Fruit fly (Drosophila melanogaster) whole organism, embryonic: Measurements from ENCODE around the gene CG12177.

Experiments
- Antp ChIP-seq: fragments of 200-800 bp; sonication (Bioruptor generic); optimal IDR thresholded peaks from 3 replicates; lab custom pipeline; 2016; ENCODE audit warnings: missing biosample characterization, missing genetic modification characterization
- Atf3 ChIP-seq: fragments of 200-800 bp; sonication (Bioruptor generic); optimal IDR thresholded peaks from 3 replicates; lab custom pipeline; 2016; ENCODE audit warnings: missing biosample characterization, missing genetic modification characterization
- CG10462 ChIP-seq: fragments of 200-800 bp; sonication (Bioruptor generic); optimal IDR thresholded peaks from 2 replicates; lab custom pipeline; 2016; ENCODE audit warnings: missing biosample characterization, missing genetic modification characterization
- CG11456 ChIP-seq: fragments of 200-800 bp; sonication (Bioruptor generic); IDR thresholded peaks from 3 replicates; pipeline ENCODE4 v1.3.6; 2022; ENCODE audit warnings: missing biosample characterization, missing genetic modification characterization
- CG12104 ChIP-seq: fragments of 200-800 bp; sonication (Bioruptor generic); optimal IDR thresholded peaks from 3 replicates; lab custom pipeline; 2016; ENCODE audit warnings: missing biosample characterization, missing genetic modification characterization
- CG12155 ChIP-seq: fragments of 200-800 bp; sonication (Bioruptor generic); optimal IDR thresholded peaks from 3 replicates; lab custom pipeline; 2016; ENCODE audit warnings: missing biosample characterization, missing genetic modification characterization
- CG13287 ChIP-seq: fragments of 200-800 bp; sonication (Bioruptor generic); IDR thresholded peaks from 2 replicates; pipeline ENCODE4 v1.3.6; 2022; ENCODE audit warnings: missing biosample characterization, missing genetic modification characterization; ENCODE audit not compliant: partially characterized antibody
- CG13775 ChIP-seq: fragments of 200-800 bp; sonication (Bioruptor generic); optimal IDR thresholded peaks from 3 replicates; lab custom pipeline; 2017; ENCODE audit warnings: missing biosample characterization, mild to moderate bottlenecking, missing genetic modification characterization
- CG15479 ChIP-seq: fragments of 200-800 bp; sonication (Bioruptor generic); optimal IDR thresholded peaks from 3 replicates; lab custom pipeline; 2019; ENCODE audit warnings: missing biosample characterization, mild to moderate bottlenecking, missing genetic modification characterization, moderate library complexity
- CG17328 ChIP-seq: fragments of 200-800 bp; sonication (Bioruptor generic); IDR thresholded peaks from 2 replicates; pipeline ENCODE4 v1.3.6; 2022; ENCODE audit warnings: missing biosample characterization, missing genetic modification characterization
- CG17912 ChIP-seq: fragments of 200-800 bp; sonication (Bioruptor generic); optimal IDR thresholded peaks from 2 replicates; lab custom pipeline; 2018; ENCODE audit warnings: missing biosample characterization, mild to moderate bottlenecking, missing genetic modification characterization
- CG18011 ChIP-seq: fragments of 200-800 bp; sonication (Bioruptor generic); optimal IDR thresholded peaks from 2 replicates; lab custom pipeline; 2017; ENCODE audit warnings: missing biosample characterization, missing genetic modification characterization, mild to moderate bottlenecking, moderate library complexity, missing genotype
- CG32532 ChIP-seq: fragments of 200-800 bp; sonication (Bioruptor generic); IDR thresholded peaks from 2 replicates; pipeline ENCODE4 v1.3.6; 2022; ENCODE audit warnings: missing biosample characterization, missing genetic modification characterization
- CG33213 ChIP-seq: fragments of 200-800 bp; sonication (Bioruptor generic); optimal IDR thresholded peaks from 3 replicates; lab custom pipeline; 2016; ENCODE audit warnings: missing biosample characterization, missing genetic modification characterization
- CG3407 ChIP-seq: fragments of 200-800 bp; sonication (Bioruptor generic); optimal IDR thresholded peaks from 2 replicates; lab custom pipeline; 2018; ENCODE audit warnings: missing biosample characterization, mild to moderate bottlenecking, missing genetic modification characterization
- CG3847 ChIP-seq: fragments of 200-800 bp; sonication (Bioruptor generic); IDR thresholded peaks from 2 replicates; pipeline ENCODE4 v1.3.6; 2022; ENCODE audit warnings: missing biosample characterization, missing genetic modification characterization
- CG3995 ChIP-seq: fragments of 200-800 bp; sonication (Bioruptor generic); optimal IDR thresholded peaks from 3 replicates; lab custom pipeline; 2016; ENCODE audit warnings: missing biosample characterization, missing genetic modification characterization
- CG43689 ChIP-seq: fragments of 200-800 bp; sonication (Bioruptor generic); IDR thresholded peaks from 2 replicates; pipeline ENCODE4 v1.3.6; 2022; ENCODE audit warnings: missing biosample characterization, missing genetic modification characterization
- CG4404 ChIP-seq: fragments of 200-800 bp; sonication (Bioruptor generic); IDR thresholded peaks from 2 replicates; pipeline ENCODE4 v1.3.6; 2022; ENCODE audit warnings: missing biosample characterization, missing genetic modification characterization
- CG8359 ChIP-seq: fragments of 200-800 bp; sonication (Bioruptor generic); optimal IDR thresholded peaks from 2 replicates; lab custom pipeline; 2017; ENCODE audit warnings: missing biosample characterization, mild to moderate bottlenecking, missing genetic modification characterization, borderline replicate concordance
- CG8478 ChIP-seq: fragments of >200 bp; optimal IDR thresholded peaks from 2 replicates; lab custom pipeline; 2018
- CTCF ChIP-seq: fragments of 200-800 bp; sonication (Bioruptor generic); optimal IDR thresholded peaks from 2 replicates; lab custom pipeline; 2017; ENCODE audit warnings: missing biosample characterization, mild to moderate bottlenecking, missing genetic modification characterization, moderate library complexity
- D19B ChIP-seq: fragments of 200-800 bp; sonication (Bioruptor generic); optimal IDR thresholded peaks from 2 replicates; lab custom pipeline; 2017; ENCODE audit warnings: missing biosample characterization, mild to moderate bottlenecking, missing genetic modification characterization
- Dek ChIP-seq: fragments of 200-800 bp; sonication (Bioruptor generic); optimal IDR thresholded peaks from 3 replicates; lab custom pipeline; 2019; ENCODE audit warnings: missing biosample characterization, mild to moderate bottlenecking, missing genetic modification characterization, moderate library complexity
- Dll ChIP-seq: fragments of 200-800 bp; sonication (Bioruptor generic); IDR thresholded peaks from 4 replicates; pipeline ENCODE4 v1.3.6; 2022; ENCODE audit warnings: missing biosample characterization, missing genetic modification characterization; ENCODE audit not compliant: partially characterized antibody
- Dp ChIP-seq: fragments of 200-800 bp; sonication (Bioruptor generic); optimal IDR thresholded peaks from 2 replicates; lab custom pipeline; 2018; ENCODE audit warnings: missing biosample characterization, mild to moderate bottlenecking, missing genetic modification characterization, moderate library complexity
- Drgx ChIP-seq: fragments of 200-800 bp; sonication (Bioruptor generic); IDR thresholded peaks from 2 replicates; pipeline ENCODE4 v1.3.6; 2022; ENCODE audit warnings: missing biosample characterization, missing genetic modification characterization
- HHEX ChIP-seq: fragments of 200-800 bp; sonication (Bioruptor generic); optimal IDR thresholded peaks from 3 replicates; lab custom pipeline; 2017; ENCODE audit warnings: missing biosample characterization, mild to moderate bottlenecking, missing genetic modification characterization, missing genetic modification reagents
- HLH4C ChIP-seq: fragments of 200-800 bp; sonication (Bioruptor generic); IDR thresholded peaks from 3 replicates; pipeline ENCODE4 v1.3.6; 2022; ENCODE audit warnings: missing biosample characterization, missing genetic modification characterization; ENCODE audit not compliant: partially characterized antibody
- Hr78 ChIP-seq, 2 experiments: fragments of 200-800 bp in 1 of 2; fragments of >200 bp in 1 of 2; sonication (Bioruptor generic) in 1 of 2; optimal IDR thresholded peaks; 2 replicates each; lab custom pipeline; 2017 to 2019; ENCODE audit warnings: missing biosample characterization in 2 of 2, missing genetic modification characterization in 2 of 2, mild to moderate bottlenecking in 1 of 2, moderate library complexity in 1 of 2
- Hsf ChIP-seq: fragments of 200-800 bp; sonication (Bioruptor generic); optimal IDR thresholded peaks from 3 replicates; lab custom pipeline; 2016; ENCODE audit warnings: missing biosample characterization, missing genetic modification characterization
- Lim3 ChIP-seq: fragments of 200-800 bp; sonication (Bioruptor generic); IDR thresholded peaks from 2 replicates; pipeline ENCODE4 v1.3.6; 2022; ENCODE audit warnings: missing biosample characterization, missing genetic modification characterization
- Oli ChIP-seq: fragments of 200-800 bp; sonication (Bioruptor generic); optimal IDR thresholded peaks from 2 replicates; lab custom pipeline; 2018; ENCODE audit warnings: missing biosample characterization, mild to moderate bottlenecking, missing genetic modification characterization, moderate library complexity
- Optix ChIP-seq: fragments of 200-800 bp; sonication (Bioruptor generic); IDR thresholded peaks from 3 replicates; pipeline ENCODE4 v1.3.6; 2022; ENCODE audit warnings: missing biosample characterization, missing genetic modification characterization
- PHDP ChIP-seq: fragments of 200-800 bp; sonication (Bioruptor generic); optimal IDR thresholded peaks from 3 replicates; lab custom pipeline; 2018; ENCODE audit warnings: missing biosample characterization, mild to moderate bottlenecking, missing genetic modification characterization, moderate library complexity
- Xbp1 ChIP-seq: fragments of 200-800 bp; sonication (Bioruptor generic); optimal IDR thresholded peaks from 3 replicates; lab custom pipeline; 2016; ENCODE audit warnings: missing biosample characterization, mild to moderate bottlenecking, missing genetic modification characterization
- az2 ChIP-seq: fragments of 200-800 bp; sonication (Bioruptor generic); optimal IDR thresholded peaks from 3 replicates; lab custom pipeline; 2016; ENCODE audit warnings: missing biosample characterization, missing genetic modification characterization
- bowl ChIP-seq: fragments of 200-800 bp; sonication (Bioruptor generic); IDR thresholded peaks from 2 replicates; pipeline ENCODE4 v1.3.6; 2022; ENCODE audit warnings: missing biosample characterization, missing genetic modification characterization
- crp ChIP-seq, 2 experiments: fragments of 200-800 bp; sonication (Bioruptor generic); optimal IDR thresholded peaks; 2 replicates in 1 of 2; 3 replicates in 1 of 2; lab custom pipeline; 2017; ENCODE audit warnings: missing biosample characterization in 2 of 2, missing genetic modification characterization in 2 of 2, mild to moderate bottlenecking in 1 of 2, moderate library complexity in 1 of 2
- dpn ChIP-seq, 2 experiments: fragments of 200-800 bp; sonication (Bioruptor generic); optimal IDR thresholded peaks; 3 replicates each; lab custom pipeline; 2016; ENCODE audit warnings: missing biosample characterization in 2 of 2, missing genetic modification characterization in 2 of 2
- ems ChIP-seq: fragments of 200-800 bp; sonication (Bioruptor generic); optimal IDR thresholded peaks from 3 replicates; lab custom pipeline; 2016; ENCODE audit warnings: missing biosample characterization, missing genetic modification characterization
- gfzf ChIP-seq: fragments of 200-800 bp; sonication (Bioruptor generic); optimal IDR thresholded peaks from 2 replicates; lab custom pipeline; 2016; ENCODE audit warnings: missing biosample characterization, mild to moderate bottlenecking, missing genetic modification characterization, moderate library complexity
- mirr ChIP-seq: fragments of 200-800 bp; sonication (Bioruptor generic); optimal IDR thresholded peaks from 3 replicates; lab custom pipeline; 2018; ENCODE audit warnings: missing biosample characterization, mild to moderate bottlenecking, missing genetic modification characterization
- nau ChIP-seq: fragments of 200-800 bp; sonication (Bioruptor generic); optimal IDR thresholded peaks from 3 replicates; lab custom pipeline; 2017; ENCODE audit warnings: missing biosample characterization, mild to moderate bottlenecking, missing genetic modification characterization, missing genetic modification reagents
- nom ChIP-seq: fragments of 200-800 bp; sonication (Bioruptor generic); optimal IDR thresholded peaks from 2 replicates; lab custom pipeline; 2017; ENCODE audit warnings: missing biosample characterization, missing genetic modification characterization, mild to moderate bottlenecking, moderate library complexity, missing genetic modification reagents
- odd ChIP-seq: fragments of 200-800 bp; sonication (Bioruptor generic); optimal IDR thresholded peaks from 2 replicates; lab custom pipeline; 2017; ENCODE audit warnings: missing biosample characterization, mild to moderate bottlenecking, missing genetic modification characterization
- schlank ChIP-seq: fragments of 200-800 bp; sonication (Bioruptor generic); optimal IDR thresholded peaks from 2 replicates; lab custom pipeline; 2018; ENCODE audit warnings: missing biosample characterization, mild to moderate bottlenecking, missing genetic modification characterization
- sima ChIP-seq: fragments of 200-800 bp; sonication (Bioruptor generic); optimal IDR thresholded peaks from 2 replicates; lab custom pipeline; 2016; ENCODE audit warnings: missing biosample characterization, missing genetic modification characterization
- tgo ChIP-seq: fragments of 200-800 bp; sonication (Bioruptor generic); IDR thresholded peaks from 3 replicates; pipeline ENCODE4 v1.3.6; 2022; ENCODE audit warnings: missing biosample characterization, missing genetic modification characterization
- toy ChIP-seq: fragments of 200-800 bp; sonication (Bioruptor generic); IDR thresholded peaks from 2 replicates; pipeline ENCODE4 v1.3.6; 2022; ENCODE audit warnings: missing biosample characterization, missing genetic modification characterization
- zfh1 ChIP-seq: fragments of 200-800 bp; sonication (Bioruptor generic); IDR thresholded peaks from 3 replicates; pipeline ENCODE4 v1.3.6; 2022; ENCODE audit warnings: missing biosample characterization, missing genetic modification characterization
- zfh2 ChIP-seq: fragments of 200-800 bp; sonication (Bioruptor generic); optimal IDR thresholded peaks from 2 replicates; lab custom pipeline; 2016; ENCODE audit warnings: missing biosample characterization, missing genetic modification characterization

Gene CG12177

DNA sequence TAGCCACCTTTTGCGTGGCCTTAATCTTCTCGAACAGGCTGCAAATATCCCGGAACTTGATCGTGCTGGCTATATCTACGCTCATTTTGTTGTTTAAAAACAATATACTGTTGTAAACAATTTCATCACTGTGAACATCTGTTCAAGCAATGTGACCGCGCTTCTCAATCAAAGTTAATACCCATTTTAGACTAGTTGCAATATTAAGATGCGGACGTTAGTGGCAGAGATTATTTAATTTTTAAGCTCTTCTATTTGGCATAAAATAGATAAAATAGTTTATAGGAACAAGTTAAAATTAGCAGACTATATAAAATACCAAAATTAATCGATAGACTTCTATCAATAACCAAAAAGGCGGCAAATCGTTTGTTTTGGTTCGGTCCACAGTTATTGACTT is 12.6 kb downstream of the CG12177 start, which contains the start of the genes DNAlig4 and CG11164 (continued):
- TF ChIP-seq CG8478 (lab: Kevin White, UChicago) (no peak), Drgx (GFP tag; lab: Robert Waterston, UW) (no peak), CG43689 (no peak), bowl (GFP tag; lab: Robert Waterston, UW) (no peak), CG3847 (GFP tag; lab: Robert Waterston, UW) (no peak), Optix (GFP tag; lab: Robert Waterston, UW) (no peak), Hr78 (GFP tag; optimal IDR thresholded peaks at IDR 0.05; lab: Kevin White, UChicago) (no peak), Dp (peak; percentile 56), CG3407 (GFP tag; lab: Kevin White, UChicago) (no peak), az2 (no peak), CG12104 (GFP tag; lab: Kevin White, UChicago) (no peak), CG13775 (GFP tag; lab: Kevin White, UChicago) (no peak), CG12155 (GFP tag; lab: Kevin White, UChicago) (no peak), CG18011 (GFP tag; lab: Kevin White, UChicago) (no peak), nom (no peak), CG15479 (GFP tag; lab: Kevin White, UChicago) (no peak), toy (GFP tag; lab: Robert Waterston, UW) (no peak), crp (GFP tag; optimal IDR thresholded peaks at IDR 0.05; lab: Kevin White, UChicago) (peak in 1 of 2 experiments; percentile 76), Oli (tag; lab: Kevin White, UChicago) (no peak), CTCF (no peak), CG17328 (GFP tag; lab: Robert Waterston, UW) (no peak), dpn (GFP tag; optimal IDR thresholded peaks at IDR 0.05; lab: Kevin White, UChicago) (no peak), zfh2 (no peak), CG11456 (GFP tag; lab: Robert Waterston, UW) (no peak), Lim3 (GFP tag; lab: Robert Waterston, UW) (no peak), nau (no peak), zfh1 (GFP tag; lab: Robert Waterston, UW) (no peak), Xbp1 (GFP tag; lab: Kevin White, UChicago) (no peak), Dll (GFP tag; lab: Robert Waterston, UW) (peak; percentile 33; the same call in 1 of the 4 replicates), CG10462 (GFP tag; lab: Kevin White, UChicago) (no peak), D19B (no peak), CG32532 (GFP tag; lab: Robert Waterston, UW) (no peak), ems (no peak), Atf3 (GFP tag; lab: Kevin White, UChicago) (no peak), HLH4C (GFP tag; lab: Robert Waterston, UW) (0 out of 3 replicates have a peak, but pooled peaks have one; percentile 39), CG4404 (GFP tag; lab: Robert Waterston, UW) (no peak), Antp (GFP tag; lab: Kevin White, UChicago) (no peak), tgo (GFP tag; lab: Robert Waterston, UW) (no peak), sima (GFP tag; lab: Kevin White, UChicago) (no peak), odd (no peak), CG33213 (no peak), schlank (no peak), gfzf (GFP tag; lab: Kevin White, UChicago) (peak; percentile 61), PHDP (tag; lab: Kevin White, UChicago) (no peak), CG13287 (GFP tag; lab: Robert Waterston, UW) (peak; percentile 45), CG17912 (no peak), Dek (no peak), mirr (GFP tag; lab: Kevin White, UChicago) (no peak), HHEX (no peak), Hsf (GFP tag; lab: Kevin White, UChicago) (no peak), CG3995 (GFP tag; lab: Kevin White, UChicago) (no peak), CG8359 (GFP tag; lab: Kevin White, UChicago) (no peak)
